Worm (Caenorhabditis elegans) whole organism, mixed stage, embryonic: ENCODE data around the gene ZC13.10.

Experiments used
- flh-1 ChIP-seq: fragments of 200-800 bp; sonication (Bioruptor generic); optimal IDR thresholded peaks from 2 replicates; lab custom pipeline; 2018; ENCODE audit warnings: mild to moderate bottlenecking, missing genetic modification characterization, moderate library complexity, missing compliant biosample characterization
- snpc-4 ChIP-seq: fragments of 150-350 bp; optimal IDR thresholded peaks from 2 replicates; lab custom pipeline; 2014; ENCODE audit warnings: missing biosample characterization, missing genetic modification characterization

DNA sequence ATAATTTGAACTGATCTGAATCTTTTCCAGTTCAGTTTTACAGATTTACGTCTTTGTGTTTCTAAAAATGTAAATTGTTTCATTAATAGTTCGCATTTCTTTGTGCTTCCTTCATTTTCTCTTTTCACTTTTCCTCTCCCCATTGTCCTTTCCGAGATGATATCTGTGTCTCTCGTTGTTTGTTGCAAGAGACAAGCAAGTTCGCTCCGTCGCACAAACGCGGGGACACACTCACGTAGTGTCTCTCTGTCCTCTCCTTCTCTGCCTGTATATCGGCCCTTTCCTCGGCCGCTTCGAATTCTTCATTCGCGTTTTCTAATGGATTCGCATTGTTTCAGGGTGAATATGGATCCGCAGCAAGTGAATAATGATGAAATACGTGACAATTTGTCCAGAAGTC lies 25.5 kb downstream of the ZC13.10 start, which contains the start of gene ZC13.1:
- TF ChIP-seq flh-1 (GFP tag; lab: Kevin White, UChicago) (no peak), snpc-4 (tag; lab: Kevin White, UChicago) (no peak)
